Fruit fly (Drosophila melanogaster): ENCODE data around the gene CG9098.

The CG9098 gene

DNA sequence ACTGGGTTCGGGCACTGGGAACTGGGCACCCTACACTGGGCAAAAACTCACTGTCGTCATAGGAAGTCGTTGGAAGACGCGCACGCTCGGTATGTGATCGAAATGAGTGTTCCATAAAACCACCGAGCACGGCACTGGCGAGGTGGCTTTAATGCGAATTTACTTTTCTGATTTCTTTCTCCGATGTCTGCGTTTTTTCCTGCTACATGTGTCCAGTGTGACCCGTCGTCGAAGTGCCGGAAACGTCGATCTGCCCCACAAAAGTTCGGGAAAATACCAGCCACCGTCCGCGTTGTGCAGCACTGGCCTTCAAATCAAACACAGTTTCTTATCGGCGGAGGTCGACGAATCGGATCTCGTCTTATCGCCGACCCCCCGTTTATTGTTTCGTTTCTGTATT lies 12.9 kb downstream of the CG9098 start, which contains the start of gene Kdm5 (continued):
- TF ChIP-seq CG14014 (GFP tag; IDR thresholded peaks at IDR 0.05) (0 out of 2 replicates have a peak, but pooled peaks have one; percentile 7), chn (GFP tag; optimal IDR thresholded peaks at IDR 0.05) (peak; percentile 28), vvl (GFP tag; IDR thresholded peaks at IDR 0.05) (peak; percentile 61), Med (GFP tag) (peak; percentile 93), CG18262 (tag; optimal IDR thresholded peaks at IDR 0.05) (peak; percentile 8), CG10431 (GFP tag; optimal IDR thresholded peaks at IDR 0.05) (peak; percentile 58), cas (GFP tag; IDR thresholded peaks at IDR 0.05) (no peak), CG30020 (tag; optimal IDR thresholded peaks at IDR 0.05) (peak; percentile 1), CG43689 (GFP tag; IDR thresholded peaks at IDR 0.05) (no peak), Hr51 (GFP tag; optimal IDR thresholded peaks at IDR 0.05) (peak in 1 of 2 experiments; percentile 2), tup (GFP tag; optimal IDR thresholded peaks at IDR 0.05) (no peak), twi (tag; optimal IDR thresholded peaks at IDR 0.05) (peak; percentile 15), Mes4 (GFP tag; optimal IDR thresholded peaks at IDR 0.05) (peak; percentile 14), HmgZ (tag; optimal IDR thresholded peaks at IDR 0.05) (peak; percentile 62), Nf-YA (GFP tag; IDR thresholded peaks at IDR 0.05) (0 out of 2 replicates have a peak, but pooled peaks have one; percentile 11), Rfx (GFP tag; IDR thresholded peaks at IDR 0.05) (peak; percentile 79), CG1603 (tag; optimal IDR thresholded peaks at IDR 0.05) (peak; percentile 82), CG1602 (GFP tag; optimal IDR thresholded peaks at IDR 0.05) (no peak), CG1233 (GFP tag; optimal IDR thresholded peaks at IDR 0.05) (no peak), CG14667 (GFP tag; IDR thresholded peaks at IDR 0.05) (no peak), abd-A (tag; optimal IDR thresholded peaks at IDR 0.05) (no peak), pzg (GFP tag; optimal IDR thresholded peaks at IDR 0.05) (peak; percentile 92), HLH4C (GFP tag; IDR thresholded peaks at IDR 0.05; ENCODE audit: partially characterized antibody) (no peak), Doc3 (GFP tag; IDR thresholded peaks at IDR 0.05; ENCODE audit: partially characterized antibody) (no peak), CG11504 (tag; optimal IDR thresholded peaks at IDR 0.05) (peak; percentile 37), CG8765 (GFP tag; IDR thresholded peaks at IDR 0.05) (0 out of 2 replicates have a peak, but pooled peaks have one; percentile 15), CG8359 (GFP tag; optimal IDR thresholded peaks at IDR 0.05; ENCODE audit: borderline replicate concordance) (peak; percentile 16), zen (tag; optimal IDR thresholded peaks at IDR 0.05) (peak; percentile 16), NfI (GFP tag; optimal IDR thresholded peaks at IDR 0.05) (no peak), nom (GFP tag; optimal IDR thresholded peaks at IDR 0.05) (peak; percentile 11), CG9876 (GFP tag; optimal IDR thresholded peaks at IDR 0.05) (peak; percentile 16), az2 (GFP tag; optimal IDR thresholded peaks at IDR 0.05) (no peak), Antp (GFP tag; optimal IDR thresholded peaks at IDR 0.05) (no peak), z (GFP tag; IDR thresholded peaks at IDR 0.05) (no peak), CG10366 (GFP tag; IDR thresholded peaks at IDR 0.05) (peak; percentile 24; the same call in 1 of the 2 replicates), zfh2 (GFP tag; optimal IDR thresholded peaks at IDR 0.05) (peak; percentile 64), knrl (GFP tag; IDR thresholded peaks at IDR 0.05; ENCODE audit: partially characterized antibody) (0 out of 3 replicates have a peak, but pooled peaks have one; percentile 12), vnd (GFP tag; IDR thresholded peaks at IDR 0.05; ENCODE audit: partially characterized antibody) (no peak), gfzf (GFP tag; optimal IDR thresholded peaks at IDR 0.05) (peak; percentile 84), prd (optimal IDR thresholded peaks at IDR 0.05) (no peak), prd (GFP tag; IDR thresholded peaks at IDR 0.05) (peak; percentile 45; the same call in 1 of the 3 replicates), Gug (GFP tag; IDR thresholded peaks at IDR 0.05) (no peak; the same call in 3 of the 4 replicates), CG7839 (tag; optimal IDR thresholded peaks at IDR 0.05) (peak; percentile 4), CG13894 (tag; optimal IDR thresholded peaks at IDR 0.05) (no peak), CG12391 (tag; optimal IDR thresholded peaks at IDR 0.05) (peak; percentile 9), CG33557 (GFP tag; optimal IDR thresholded peaks at IDR 0.05) (no peak), Aef1 (GFP tag; IDR thresholded peaks at IDR 0.05) (no peak), CG10321 (GFP tag; IDR thresholded peaks at IDR 0.05) (no peak), CG4854 (GFP tag; optimal IDR thresholded peaks at IDR 0.05) (no peak)

Data from whole organism, embryonic.